Worm (Caenorhabditis elegans) whole organism, L1 larva: ENCODE measurements around the gene F57G9.7.

Source experiments
- dpl-1 ChIP-seq, 3 experiments: fragments of 150-350 bp in 2 of 3; sonication (generic microtip) in 1 of 3; optimal IDR thresholded peaks; 2 replicates each; lab custom pipeline; 2014 to 2017; ENCODE audit warnings: missing biosample characterization in 3 of 3, missing genetic modification characterization in 3 of 3, missing genetic modification reagents in 3 of 3
- efl-3 ChIP-seq: fragments of 200-800 bp; sonication (Bioruptor generic); optimal IDR thresholded peaks from 2 replicates; lab custom pipeline; 2018; ENCODE audit warnings: mild to moderate bottlenecking, missing genetic modification characterization, missing compliant biosample characterization
- fos-1 ChIP-seq: fragments of 150-350 bp; optimal IDR thresholded peaks from 2 replicates; lab custom pipeline; 2014; ENCODE audit warnings: missing biosample characterization, missing genetic modification characterization
- lin-15B ChIP-seq: fragments of 150-350 bp; sonication (generic microtip); optimal IDR thresholded peaks from 3 replicates; lab custom pipeline; 2014; ENCODE audit warnings: missing biosample characterization, missing genetic modification characterization
- lir-3 ChIP-seq: sonication (generic microtip); optimal IDR thresholded peaks from 2 replicates; lab custom pipeline; 2016; ENCODE audit warnings: mild to moderate bottlenecking, missing genetic modification characterization, moderate library complexity, missing compliant biosample characterization; ENCODE audit not compliant: poor library complexity
- mdl-1 ChIP-seq, 2 experiments: fragments of 150-350 bp; optimal IDR thresholded peaks; 2 replicates each; lab custom pipeline; 2014 to 2017; ENCODE audit warnings: missing biosample characterization in 2 of 2, missing genetic modification characterization in 2 of 2, inconsistent platforms in 1 of 2
- nhr-11 ChIP-seq: fragments of 150-350 bp; optimal IDR thresholded peaks from 2 replicates; lab custom pipeline; 2014; ENCODE audit warnings: missing biosample characterization, missing genetic modification characterization
- nhr-237 ChIP-seq: fragments of 150-350 bp; optimal IDR thresholded peaks from 2 replicates; lab custom pipeline; 2014; ENCODE audit warnings: missing biosample characterization, missing genetic modification characterization
- nhr-28 ChIP-seq: fragments of 150-350 bp; optimal IDR thresholded peaks from 2 replicates; lab custom pipeline; 2014; ENCODE audit warnings: missing biosample characterization, missing genetic modification characterization
- pax-3 ChIP-seq: fragments of 200-800 bp; sonication (Bioruptor generic); optimal IDR thresholded peaks from 2 replicates; lab custom pipeline; 2018; ENCODE audit warnings: mild to moderate bottlenecking, missing genetic modification characterization, moderate library complexity, missing compliant biosample characterization
- unc-98 ChIP-seq: fragments of 200-800 bp; sonication (Bioruptor generic); IDR thresholded peaks from 2 replicates; pipeline ENCODE4 v1.3.6; 2022; ENCODE audit warnings: missing genetic modification characterization, missing compliant biosample characterization
- zag-1 ChIP-seq: fragments of 150-350 bp; optimal IDR thresholded peaks from 2 replicates; lab custom pipeline; 2014; ENCODE audit warnings: missing biosample characterization, missing genetic modification characterization
- ztf-11 ChIP-seq, 2 experiments: sonication (generic microtip); optimal IDR thresholded peaks; 2 replicates each; lab custom pipeline; 2016 to 2017; ENCODE audit warnings: missing genetic modification characterization in 2 of 2, missing biosample characterization in 1 of 2, missing compliant biosample characterization in 1 of 2

DNA sequence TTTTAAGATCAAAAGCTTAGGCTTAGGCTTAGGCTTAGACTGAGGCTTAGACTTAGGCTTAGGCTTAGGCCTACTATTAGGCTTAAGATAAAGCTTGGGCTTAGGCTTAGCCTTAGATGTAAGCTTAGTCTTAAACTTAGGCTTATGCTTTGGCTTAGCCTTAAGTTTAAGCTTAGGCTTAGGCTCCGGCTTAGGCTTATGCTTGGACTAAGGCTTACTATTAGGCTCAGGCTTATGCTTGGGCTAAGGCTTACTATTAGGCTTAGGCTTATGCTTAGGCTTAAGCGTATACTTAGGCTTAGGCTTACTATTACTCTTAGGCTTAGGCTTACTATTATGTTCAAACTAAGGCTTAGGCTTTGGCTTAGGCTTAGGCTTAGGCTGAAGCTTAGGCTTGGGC is 39.2 kb upstream of the F57G9.7 start:
- TF ChIP-seq efl-3 (GFP tag; lab: Kevin White, UChicago): no peak
- TF ChIP-seq nhr-11 (tag; lab: Kevin White, UChicago): no peak
- TF ChIP-seq nhr-28 (tag; lab: Kevin White, UChicago): no peak
- no peak for TF ChIP-seq fos-1 (tag; lab: Kevin White, UChicago)
- no peak for TF ChIP-seq dpl-1 (GFP tag; optimal IDR thresholded peaks at IDR 0.05; lab: Kevin White, UChicago)
- TF ChIP-seq nhr-237 (tag; lab: Kevin White, UChicago): no peak
- no peak for TF ChIP-seq lin-15B (tag; lab: Kevin White, UChicago)
- no peak for TF ChIP-seq unc-98 (GFP tag; lab: Robert Waterston, UW)
- no peak for TF ChIP-seq mdl-1 (tag; optimal IDR thresholded peaks at IDR 0.05; lab: Kevin White, UChicago)
- TF ChIP-seq pax-3 (tag; lab: Kevin White, UChicago): no peak
- no peak for TF ChIP-seq ztf-11 (tag; optimal IDR thresholded peaks at IDR 0.05; lab: Kevin White, UChicago)
- TF ChIP-seq zag-1 (tag; lab: Kevin White, UChicago): no peak
- TF ChIP-seq lir-3 (tag; lab: Kevin White, UChicago): no peak
